Worm (Caenorhabditis elegans): ENCODE data around the gene C42D4.13.

Gene C42D4.13

ce11 chrIV:7186756-7187155 is 1.2 kb downstream of the C42D4.13 start, which contains the start of gene str-249:
Gene str-249, minus strand, starts transcription at chrIV:7186856.
- no peak for TF ChIP-seq nhr-23 (tag; optimal IDR thresholded peaks at IDR 0.05)
- no peak for TF ChIP-seq unc-62 (GFP tag; optimal IDR thresholded peaks at IDR 0.05)

ce11 chrIV:7184597-7184996 is 3.3 kb downstream of the C42D4.13 start, which contains the start of gene clec-179:
Gene clec-179, minus strand, starts transcription at chrIV:7184697.
- no peak for TF ChIP-seq ZK546.5 (tag; optimal IDR thresholded peaks at IDR 0.05)

- TF ChIP-seq nhr-237 (tag; optimal IDR thresholded peaks at IDR 0.05) (no peak), aly-2 (tag; optimal IDR thresholded peaks at IDR 0.05) (no peak), lin-39 (tag; optimal IDR thresholded peaks at IDR 0.05) (no peak), mml-1 (tag; optimal IDR thresholded peaks at IDR 0.05) (no peak), sea-2 (GFP tag; optimal IDR thresholded peaks at IDR 0.05) (no peak), elt-2 (tag; optimal IDR thresholded peaks at IDR 0.05) (peak; percentile 48), pha-4 (tag; optimal IDR thresholded peaks at IDR 0.05) (no peak), nhr-12 (tag; optimal IDR thresholded peaks at IDR 0.05) (no peak), jun-1 (tag; optimal IDR thresholded peaks at IDR 0.05) (no peak)
Measured at ce11 chrIV:7182818-7183217, 5.1 kb downstream of the C42D4.13 start.

- peak; percentile 84 for TF ChIP-seq pqm-1 (tag; optimal IDR thresholded peaks at IDR 0.05)
- no peak for TF ChIP-seq lin-15B (tag; optimal IDR thresholded peaks at IDR 0.05)
- TF ChIP-seq lin-39 (tag; optimal IDR thresholded peaks at IDR 0.05): no peak
- TF ChIP-seq aly-2 (tag; optimal IDR thresholded peaks at IDR 0.05): no peak
- TF ChIP-seq ztf-11 (tag; optimal IDR thresholded peaks at IDR 0.05): no peak
- peak; percentile 88 for TF ChIP-seq elt-2 (tag; optimal IDR thresholded peaks at IDR 0.05)
- TF ChIP-seq lsy-12 (tag; optimal IDR thresholded peaks at IDR 0.05): no peak
- no peak for TF ChIP-seq fos-1 (tag; optimal IDR thresholded peaks at IDR 0.05)
- no peak for TF ChIP-seq ztf-4 (tag; optimal IDR thresholded peaks at IDR 0.05)
- no peak for TF ChIP-seq nhr-11 (tag; optimal IDR thresholded peaks at IDR 0.05)
Measured at ce11 chrIV:7180304-7180703, 7.6 kb downstream of the C42D4.13 start, which contains the start of gene cest-10. Gene cest-10, plus strand, starts transcription at chrIV:7180557.

ce11 chrIV:7178942-7179341 is 9.0 kb downstream of the C42D4.13 start, which contains the start of gene C42D4.3:
Gene C42D4.3, plus strand, starts transcription at chrIV:7179239.
- no peak for TF ChIP-seq nhr-76 (tag; optimal IDR thresholded peaks at IDR 0.05)
- peak; percentile 96 for TF ChIP-seq nhr-25 (tag; optimal IDR thresholded peaks at IDR 0.05)
- no peak for TF ChIP-seq elt-2 (tag; optimal IDR thresholded peaks at IDR 0.05)

ce11 chrIV:7176887-7177286 is 11.0 kb downstream of the C42D4.13 start, which contains the start of gene str-44:
Gene str-44, plus strand, starts transcription at chrIV:7177187.
- TF ChIP-seq ceh-28 (tag; optimal IDR thresholded peaks at IDR 0.05) (no peak), R02D3.7 (tag; optimal IDR thresholded peaks at IDR 0.05) (no peak), hmg-11 (tag; optimal IDR thresholded peaks at IDR 0.05) (no peak), nhr-23 (tag; optimal IDR thresholded peaks at IDR 0.05) (no peak), ceh-16 (tag; optimal IDR thresholded peaks at IDR 0.05) (no peak), lin-39 (tag; optimal IDR thresholded peaks at IDR 0.05) (no peak), daf-12 (tag; optimal IDR thresholded peaks at IDR 0.05) (no peak), nhr-67 (tag; optimal IDR thresholded peaks at IDR 0.05) (no peak), egl-5 (tag; optimal IDR thresholded peaks at IDR 0.05) (no peak), fos-1 (tag; optimal IDR thresholded peaks at IDR 0.05) (no peak), nhr-11 (tag; optimal IDR thresholded peaks at IDR 0.05) (no peak), elt-3 (tag; optimal IDR thresholded peaks at IDR 0.05) (no peak), skn-1 (tag; optimal IDR thresholded peaks at IDR 0.05) (no peak), sea-2 (GFP tag; optimal IDR thresholded peaks at IDR 0.05) (no peak), mml-1 (tag; optimal IDR thresholded peaks at IDR 0.05) (no peak), ama-1 (optimal IDR thresholded peaks at IDR 0.05) (no peak)

- TF ChIP-seq zag-1 (tag; optimal IDR thresholded peaks at IDR 0.05): no peak
- TF ChIP-seq mdl-1 (tag; optimal IDR thresholded peaks at IDR 0.05): no peak
- no peak for TF ChIP-seq nhr-67 (tag; optimal IDR thresholded peaks at IDR 0.05)
- no peak for TF ChIP-seq elt-2 (tag; optimal IDR thresholded peaks at IDR 0.05)
- TF ChIP-seq egl-27 (tag; optimal IDR thresholded peaks at IDR 0.05): no peak
- TF ChIP-seq R02D3.7 (tag; optimal IDR thresholded peaks at IDR 0.05): no peak
- TF ChIP-seq nhr-25 (tag; optimal IDR thresholded peaks at IDR 0.05): no peak
Measured at ce11 chrIV:7175346-7175745, 12.6 kb downstream of the C42D4.13 start, which contains the start of gene C42D4.19. Gene C42D4.19, plus strand, starts transcription at chrIV:7175646.

Data from whole organism, L3 larva.